Fruit fly (Drosophila melanogaster) Kc167 (cell line): Measurements from ENCODE around the gene Sfp24Ba.

ENCODE experiments used
- Myc ChIP-seq: fragments of >200 bp; optimal IDR thresholded peaks from 2 replicates; lab custom pipeline; 2017; ENCODE audit warnings: missing external identifiers
- insv ChIP-seq: fragments of >200 bp; optimal IDR thresholded peaks from 3 replicates; lab custom pipeline; 2018; ENCODE audit warnings: missing external identifiers
- psq ChIP-seq: fragments of >200 bp; optimal IDR thresholded peaks from 2 replicates; lab custom pipeline; 2017; ENCODE audit warnings: missing external identifiers

DNA sequence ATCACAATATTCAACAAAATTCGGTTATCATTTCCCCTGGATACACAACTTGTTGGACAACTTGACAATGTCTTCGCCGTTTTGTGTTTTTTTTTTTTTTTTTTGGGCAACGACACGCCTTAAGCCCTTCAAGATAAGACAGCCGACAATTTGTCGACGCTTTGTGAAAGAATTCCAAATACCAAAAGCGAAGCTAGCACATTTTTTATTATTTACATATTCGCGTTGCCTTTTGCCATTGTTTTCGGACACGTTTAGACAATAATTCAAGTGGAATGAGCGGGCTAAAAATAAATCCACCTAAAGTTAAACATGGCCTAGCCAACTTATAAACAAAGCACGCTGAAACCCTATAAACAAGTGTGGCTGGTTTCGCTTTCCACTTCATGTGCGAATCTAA, 27.4 kb downstream of the Sfp24Ba start:
- no peak for TF ChIP-seq psq (lab: Kevin White, UChicago)
- no peak for TF ChIP-seq Myc (lab: Kevin White, UChicago)
- TF ChIP-seq insv: no peak
